Fruit fly (Drosophila melanogaster): Measurements from ENCODE around the gene CG44198.

The CG44198 gene

DNA sequence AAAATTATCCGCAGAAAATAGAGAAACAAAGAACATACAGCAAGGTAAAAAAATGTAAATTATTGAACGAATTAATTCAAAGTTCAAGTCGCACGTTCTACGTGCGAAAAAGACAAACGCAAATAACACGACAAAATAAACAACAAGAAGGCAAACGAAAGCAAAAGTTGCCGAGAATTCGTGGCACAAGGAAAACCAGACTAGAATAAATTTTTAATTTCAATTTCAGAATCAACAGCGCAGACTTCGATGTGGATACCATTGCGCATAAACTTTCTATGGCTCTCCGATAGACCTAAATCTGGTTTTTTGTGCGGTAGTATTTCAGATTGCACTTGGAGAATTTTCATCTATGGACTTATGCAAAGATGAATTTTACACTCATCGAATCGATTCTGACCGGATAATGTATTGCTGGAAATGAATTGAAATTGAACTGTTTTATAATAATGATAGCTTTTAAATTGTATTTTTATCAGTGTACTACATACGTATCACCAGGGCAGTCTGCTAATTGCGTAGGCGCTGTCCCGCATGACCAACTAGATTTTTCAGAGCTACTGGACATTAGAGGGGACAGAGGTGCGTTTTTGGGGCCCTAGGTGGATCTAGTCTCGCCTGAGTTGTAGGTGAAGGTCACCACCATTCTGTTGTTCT lies 35.4 kb downstream of the CG44198 start (continued):
- TF ChIP-seq otp (GFP tag; IDR thresholded peaks at IDR 0.05) (peak; percentile 86), CG5953 (GFP tag; IDR thresholded peaks at IDR 0.05) (0 out of 2 replicates have a peak, but pooled peaks have one; percentile 22), HmgZ (tag; optimal IDR thresholded peaks at IDR 0.05) (peak; percentile 91), Optix (GFP tag; IDR thresholded peaks at IDR 0.05) (0 out of 3 replicates have a peak, but pooled peaks have one; percentile 47), emc (GFP tag; optimal IDR thresholded peaks at IDR 0.05) (peak; percentile 81), BtbVII (GFP tag; optimal IDR thresholded peaks at IDR 0.05) (peak; percentile 80), Lhr (GFP tag; optimal IDR thresholded peaks at IDR 0.05) (no peak), Sry-β (GFP tag; optimal IDR thresholded peaks at IDR 0.05) (no peak), pnt (GFP tag; optimal IDR thresholded peaks at IDR 0.05) (peak; percentile 82), gcm2 (GFP tag; optimal IDR thresholded peaks at IDR 0.05) (peak; percentile 90), CG11398 (GFP tag; optimal IDR thresholded peaks at IDR 0.05) (peak; percentile 68), Atf-2 (GFP tag; optimal IDR thresholded peaks at IDR 0.05) (peak; percentile 77), ems (GFP tag; optimal IDR thresholded peaks at IDR 0.05) (peak; percentile 80), CG8359 (GFP tag; optimal IDR thresholded peaks at IDR 0.05; ENCODE audit: borderline replicate concordance) (peak; percentile 34), Ravus (GFP tag; IDR thresholded peaks at IDR 0.05) (peak; percentile 74), Side (GFP tag; optimal IDR thresholded peaks at IDR 0.05) (peak; percentile 87), CG17359 (tag; optimal IDR thresholded peaks at IDR 0.05) (peak; percentile 67), CG5245 (GFP tag; optimal IDR thresholded peaks at IDR 0.05) (peak; percentile 60), CG30403 (GFP tag; optimal IDR thresholded peaks at IDR 0.05) (peak; percentile 88), vnd (GFP tag; IDR thresholded peaks at IDR 0.05; ENCODE audit: partially characterized antibody) (no peak), crc (GFP tag; optimal IDR thresholded peaks at IDR 0.05) (peak; percentile 80), CG1602 (GFP tag; optimal IDR thresholded peaks at IDR 0.05) (peak; percentile 60), slbo (GFP tag; IDR thresholded peaks at IDR 0.05) (peak; percentile 97), CG18476 (GFP tag; optimal IDR thresholded peaks at IDR 0.05) (peak; percentile 61), Ets65A (GFP tag) (peak; percentile 96), z (GFP tag; IDR thresholded peaks at IDR 0.05) (0 out of 3 replicates have a peak, but pooled peaks have one; percentile 16), CG43689 (GFP tag; IDR thresholded peaks at IDR 0.05) (peak; percentile 76), CG8089 (GFP tag; optimal IDR thresholded peaks at IDR 0.05) (peak; percentile 56), fru (optimal IDR thresholded peaks at IDR 0.05) (no peak), tup (GFP tag; optimal IDR thresholded peaks at IDR 0.05) (peak; percentile 68), odd (GFP tag; optimal IDR thresholded peaks at IDR 0.05) (peak; percentile 41), CG11695 (GFP tag; IDR thresholded peaks at IDR 0.05) (peak; percentile 93), wor (GFP tag; IDR thresholded peaks at IDR 0.05) (no peak), CG16779 (GFP tag; IDR thresholded peaks at IDR 0.05) (peak; percentile 94), CG8290 (GFP tag; optimal IDR thresholded peaks at IDR 0.05) (no peak), CG8290 (tag; optimal IDR thresholded peaks at IDR 0.05) (peak in 1 of 2 experiments; percentile 95), salm (tag; optimal IDR thresholded peaks at IDR 0.05) (peak; percentile 39), Poxn (GFP tag; IDR thresholded peaks at IDR 0.05) (peak; percentile 87), Xbp1 (GFP tag; optimal IDR thresholded peaks at IDR 0.05) (peak; percentile 79), CG9215 (GFP tag; IDR thresholded peaks at IDR 0.05) (peak; percentile 88), Oaz (GFP tag; IDR thresholded peaks at IDR 0.05) (peak; percentile 68), CG10979 (tag; optimal IDR thresholded peaks at IDR 0.05) (no peak), eyg (GFP tag; optimal IDR thresholded peaks at IDR 0.05) (peak; percentile 82), ftz-f1 (GFP tag; optimal IDR thresholded peaks at IDR 0.05) (peak; percentile 86), lmd (GFP tag; IDR thresholded peaks at IDR 0.05) (peak; percentile 94), CG9727 (GFP tag; optimal IDR thresholded peaks at IDR 0.05) (peak; percentile 83), CG34422 (GFP tag; IDR thresholded peaks at IDR 0.05) (peak; percentile 92), Hr39 (optimal IDR thresholded peaks at IDR 0.05) (no peak), ranshi (GFP tag; IDR thresholded peaks at IDR 0.05) (peak; percentile 91), shn (GFP tag; optimal IDR thresholded peaks at IDR 0.05) (peak; percentile 85), bsh (GFP tag; optimal IDR thresholded peaks at IDR 0.05) (peak in 1 of 2 experiments; percentile 77), br (optimal IDR thresholded peaks at IDR 0.05) (no peak)
